Worm (Caenorhabditis elegans): ENCODE data around the gene F36H5.17.

The F36H5.17 gene

DNA sequence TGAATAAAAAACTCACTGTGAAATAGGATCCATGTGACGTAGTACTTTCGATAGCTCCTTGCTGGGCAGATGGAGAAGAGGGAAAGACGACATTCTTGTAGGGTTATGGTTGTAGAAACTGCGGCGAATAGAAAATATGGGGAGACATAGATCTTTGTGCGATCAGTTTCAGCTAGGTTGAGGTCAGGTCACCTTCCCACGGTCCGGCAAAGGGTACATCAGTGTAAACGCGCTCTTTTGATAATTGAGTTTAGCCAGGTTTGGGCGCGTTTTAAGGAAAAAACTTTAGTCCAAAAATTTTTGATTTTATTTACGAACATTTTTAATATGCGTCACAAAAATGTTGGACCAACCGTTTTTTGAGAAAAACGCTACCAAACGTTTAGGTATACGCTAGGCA, at the start of gene F36H5.17:
Gene F36H5.17 (minus strand): TSS at position 101 of the 400 bp plus-strand sequence.
- TF ChIP-seq nhr-28 (tag; optimal IDR thresholded peaks at IDR 0.05) (no peak), nhr-12 (tag; optimal IDR thresholded peaks at IDR 0.05) (no peak), nhr-2 (tag; optimal IDR thresholded peaks at IDR 0.05) (no peak), ces-1 (GFP tag; optimal IDR thresholded peaks at IDR 0.05) (no peak), M03D4.4 (tag; optimal IDR thresholded peaks at IDR 0.05) (no peak), elt-1 (tag; optimal IDR thresholded peaks at IDR 0.05; ENCODE audit: borderline replicate concordance, insufficient read depth) (no peak), hlh-1 (tag; optimal IDR thresholded peaks at IDR 0.05) (no peak), sem-2 (GFP tag; optimal IDR thresholded peaks at IDR 0.05) (no peak), bed-3 (GFP tag; optimal IDR thresholded peaks at IDR 0.05) (no peak), lin-13 (tag; optimal IDR thresholded peaks at IDR 0.05) (no peak), nhr-76 (tag; optimal IDR thresholded peaks at IDR 0.05) (no peak), tbx-8 (GFP tag; optimal IDR thresholded peaks at IDR 0.05) (no peak), flh-1 (GFP tag; optimal IDR thresholded peaks at IDR 0.05) (no peak), zip-8 (tag; optimal IDR thresholded peaks at IDR 0.05) (no peak), cnd-1 (tag; optimal IDR thresholded peaks at IDR 0.05) (no peak), ztf-11 (tag; optimal IDR thresholded peaks at IDR 0.05) (no peak), mep-1 (tag; optimal IDR thresholded peaks at IDR 0.05) (no peak), lsy-2 (tag; optimal IDR thresholded peaks at IDR 0.05) (no peak)

DNA sequence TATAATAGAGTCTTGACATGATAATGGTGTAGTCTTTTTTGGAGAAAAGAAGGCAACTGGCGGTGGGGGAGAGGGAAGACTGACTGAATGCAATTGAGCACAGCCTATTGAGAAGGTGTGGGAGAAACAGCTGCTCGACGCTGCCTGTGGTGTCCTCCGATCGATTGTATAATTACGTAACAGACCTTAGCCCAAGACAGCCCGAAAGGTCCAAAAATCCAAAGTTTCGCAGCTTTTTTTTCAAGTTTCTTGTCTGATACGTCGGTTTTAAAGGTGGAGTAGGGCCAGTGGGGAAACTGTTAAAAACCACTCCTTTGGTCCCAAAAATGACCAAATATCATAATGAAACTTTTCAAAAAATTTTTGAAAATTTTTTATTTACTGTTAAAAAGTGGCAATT, 32.1 kb upstream of the F36H5.17 start, which contains the start of the genes C08F1.6 and fbxb-13:
Gene C08F1.6 (minus strand): TSS at position 101 of the 400 bp plus-strand sequence.
Gene fbxb-13 (plus strand): TSS at position 191 of the 400 bp plus-strand sequence.
- TF ChIP-seq lin-13 (tag; optimal IDR thresholded peaks at IDR 0.05) (no peak), hlh-1 (tag; optimal IDR thresholded peaks at IDR 0.05) (peak; percentile 0), lin-32 (GFP tag; optimal IDR thresholded peaks at IDR 0.05) (peak; percentile 15), pha-4 (tag; optimal IDR thresholded peaks at IDR 0.05) (no peak), cnd-1 (tag; optimal IDR thresholded peaks at IDR 0.05) (peak; percentile 48)

- TF ChIP-seq bed-3 (GFP tag; optimal IDR thresholded peaks at IDR 0.05) = no peak
These were observed 31.2 kb upstream of the F36H5.17 start for ce11 chrII:1787208-1787607.

DNA sequence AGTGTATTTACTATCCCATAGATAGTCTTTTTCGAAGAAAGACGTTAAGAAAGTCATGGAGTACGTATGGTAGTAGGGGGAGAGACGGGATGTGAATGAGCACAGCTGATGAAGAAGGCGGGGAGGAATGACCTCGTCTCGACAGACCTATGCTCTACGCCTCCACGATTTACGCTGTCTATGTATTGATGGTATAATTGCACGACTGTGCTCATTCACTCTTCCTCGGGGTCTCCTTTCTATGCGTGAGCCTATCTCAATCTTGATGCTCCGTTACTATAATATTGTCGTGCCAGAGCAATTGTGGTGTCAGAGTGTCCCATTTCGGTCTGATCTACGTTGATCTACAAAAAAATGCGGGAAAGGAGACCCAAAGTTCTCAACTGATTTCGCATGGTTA, 30.2 kb upstream of the F36H5.17 start, which contains the start of gene C08F1.10:
Gene C08F1.10 (minus strand): TSS at position 101 of the 400 bp plus-strand sequence.
- TF ChIP-seq elt-3 (tag; optimal IDR thresholded peaks at IDR 0.05) (no peak), unc-120 (tag; optimal IDR thresholded peaks at IDR 0.05; ENCODE audit: poor library complexity, severe bottlenecking) (no peak), unc-62 (GFP tag; optimal IDR thresholded peaks at IDR 0.05) (no peak), snpc-4 (tag; optimal IDR thresholded peaks at IDR 0.05) (no peak), mab-5 (tag; optimal IDR thresholded peaks at IDR 0.05) (no peak), ceh-83 (GFP tag; optimal IDR thresholded peaks at IDR 0.05) (no peak), cnd-1 (tag; optimal IDR thresholded peaks at IDR 0.05) (no peak)

DNA sequence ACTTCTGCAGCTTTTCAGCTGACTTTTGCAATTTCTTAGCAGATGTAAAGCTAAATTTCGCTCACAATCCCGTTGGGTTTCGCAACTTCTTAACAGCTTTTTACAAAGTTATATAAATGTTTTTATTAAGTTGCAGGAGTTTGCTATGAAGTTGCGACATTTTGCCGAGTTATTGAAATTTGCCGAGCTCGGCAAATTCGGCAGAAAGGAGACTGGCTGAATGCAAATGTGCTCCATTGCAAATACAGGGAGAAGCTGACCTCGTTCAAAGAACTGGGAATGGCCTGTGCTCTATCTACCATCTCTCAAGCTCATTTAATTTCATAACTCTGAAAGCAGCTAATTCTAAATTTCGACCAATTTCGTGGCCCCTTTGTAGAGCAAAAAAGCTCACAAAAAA, 28.8 kb upstream of the F36H5.17 start, which contains the start of gene C08F1.11:
Gene C08F1.11 (minus strand): TSS at position 101 of the 400 bp plus-strand sequence.
- TF ChIP-seq nhr-12 (tag; optimal IDR thresholded peaks at IDR 0.05) (no peak), unc-120 (tag; optimal IDR thresholded peaks at IDR 0.05; ENCODE audit: poor library complexity, severe bottlenecking) (no peak), nhr-237 (tag; optimal IDR thresholded peaks at IDR 0.05) (no peak), ztf-11 (tag; optimal IDR thresholded peaks at IDR 0.05) (no peak), ceh-83 (GFP tag; optimal IDR thresholded peaks at IDR 0.05) (no peak), pha-4 (tag; optimal IDR thresholded peaks at IDR 0.05) (no peak), drap-1 (GFP tag; optimal IDR thresholded peaks at IDR 0.05) (no peak), lin-13 (tag; optimal IDR thresholded peaks at IDR 0.05) (no peak), cnd-1 (tag; optimal IDR thresholded peaks at IDR 0.05) (no peak), lin-32 (GFP tag; optimal IDR thresholded peaks at IDR 0.05) (no peak), nhr-2 (tag; optimal IDR thresholded peaks at IDR 0.05) (no peak), mab-5 (tag; optimal IDR thresholded peaks at IDR 0.05) (no peak), ceh-43 (GFP tag; optimal IDR thresholded peaks at IDR 0.05) (no peak), snpc-4 (tag; optimal IDR thresholded peaks at IDR 0.05) (no peak), tbx-8 (GFP tag; optimal IDR thresholded peaks at IDR 0.05) (no peak), elt-1 (tag; optimal IDR thresholded peaks at IDR 0.05; ENCODE audit: borderline replicate concordance, insufficient read depth) (no peak), unc-62 (GFP tag; optimal IDR thresholded peaks at IDR 0.05) (no peak), sem-2 (GFP tag; optimal IDR thresholded peaks at IDR 0.05) (no peak), M03D4.4 (tag; optimal IDR thresholded peaks at IDR 0.05) (no peak)

- TF ChIP-seq elt-1 (tag; optimal IDR thresholded peaks at IDR 0.05; ENCODE audit: borderline replicate concordance, insufficient read depth) (no peak), lin-32 (GFP tag; optimal IDR thresholded peaks at IDR 0.05) (no peak), ztf-11 (tag; optimal IDR thresholded peaks at IDR 0.05) (no peak), cnd-1 (tag; optimal IDR thresholded peaks at IDR 0.05) (no peak), tbx-8 (GFP tag; optimal IDR thresholded peaks at IDR 0.05) (no peak), sem-2 (GFP tag; optimal IDR thresholded peaks at IDR 0.05) (no peak), nhr-76 (tag; optimal IDR thresholded peaks at IDR 0.05) (no peak), mls-2 (tag; optimal IDR thresholded peaks at IDR 0.05) (no peak), lin-13 (tag; optimal IDR thresholded peaks at IDR 0.05) (no peak), unc-120 (tag; optimal IDR thresholded peaks at IDR 0.05; ENCODE audit: poor library complexity, severe bottlenecking) (no peak), drap-1 (GFP tag; optimal IDR thresholded peaks at IDR 0.05) (no peak), blmp-1 (tag; optimal IDR thresholded peaks at IDR 0.05) (no peak), ham-2 (GFP tag; optimal IDR thresholded peaks at IDR 0.05) (no peak), unc-39 (tag; optimal IDR thresholded peaks at IDR 0.05) (no peak), elt-3 (tag; optimal IDR thresholded peaks at IDR 0.05) (no peak), nhr-12 (tag; optimal IDR thresholded peaks at IDR 0.05) (no peak)
These were observed 26.5 kb upstream of the F36H5.17 start, which contains the start of gene math-4 for ce11 chrII:1782474-1782873. TSS of gene math-4 (minus strand) at chrII:1782574.

All from whole organism, mixed stage, embryonic.